Fruit fly (Drosophila melanogaster) whole organism, embryonic: Measurements from ENCODE around the gene CG7742.

Experiments
- Aef1 ChIP-seq: fragments of 200-800 bp; sonication (Bioruptor generic); IDR thresholded peaks from 3 replicates; pipeline ENCODE4 v1.3.6; 2022; ENCODE audit warnings: missing biosample characterization, missing genetic modification characterization
- Antp ChIP-seq: fragments of 200-800 bp; sonication (Bioruptor generic); optimal IDR thresholded peaks from 3 replicates; lab custom pipeline; 2016; ENCODE audit warnings: missing biosample characterization, missing genetic modification characterization
- B-H1 ChIP-seq: fragments of 200-800 bp; sonication (Bioruptor generic); IDR thresholded peaks from 3 replicates; pipeline ENCODE4 v1.3.6; 2022; ENCODE audit warnings: missing biosample characterization, missing genetic modification characterization
- Bdp1 ChIP-seq: fragments of 200-800 bp; sonication (Bioruptor generic); optimal IDR thresholded peaks from 3 replicates; lab custom pipeline; 2016; ENCODE audit warnings: missing biosample characterization, missing genetic modification characterization
- CG10462 ChIP-seq: fragments of 200-800 bp; sonication (Bioruptor generic); optimal IDR thresholded peaks from 2 replicates; lab custom pipeline; 2016; ENCODE audit warnings: missing biosample characterization, missing genetic modification characterization
- CG11696 ChIP-seq: fragments of 200-800 bp; sonication (Bioruptor generic); IDR thresholded peaks from 2 replicates; pipeline ENCODE4 v1.3.6; 2022; ENCODE audit warnings: missing biosample characterization, missing genetic modification characterization
- CG12769 ChIP-seq: fragments of 200-800 bp; sonication (Bioruptor generic); optimal IDR thresholded peaks from 2 replicates; lab custom pipeline; 2019; ENCODE audit warnings: missing biosample characterization, mild to moderate bottlenecking, missing genetic modification characterization, moderate library complexity
- CG13296 ChIP-seq: fragments of 200-800 bp; sonication (Bioruptor generic); optimal IDR thresholded peaks from 3 replicates; lab custom pipeline; 2018; ENCODE audit warnings: missing biosample characterization, mild to moderate bottlenecking, missing genetic modification characterization
- CG15601 ChIP-seq: fragments of 200-800 bp; sonication (Bioruptor generic); optimal IDR thresholded peaks from 3 replicates; lab custom pipeline; 2019; ENCODE audit warnings: missing biosample characterization, mild to moderate bottlenecking, missing genetic modification characterization, moderate library complexity
- CG1602 ChIP-seq: fragments of 200-800 bp; sonication (Bioruptor generic); optimal IDR thresholded peaks from 3 replicates; lab custom pipeline; 2016; ENCODE audit warnings: missing biosample characterization, missing genetic modification characterization
- CG1603 ChIP-seq: fragments of 200-800 bp; sonication (Bioruptor generic); optimal IDR thresholded peaks from 2 replicates; lab custom pipeline; 2019; ENCODE audit warnings: missing biosample characterization, mild to moderate bottlenecking, missing genetic modification characterization, moderate library complexity
- CG16863 ChIP-seq: fragments of 200-800 bp; sonication (Bioruptor generic); optimal IDR thresholded peaks from 3 replicates; lab custom pipeline; 2016; ENCODE audit warnings: missing biosample characterization, missing genetic modification characterization
- CG17328 ChIP-seq: fragments of 200-800 bp; sonication (Bioruptor generic); IDR thresholded peaks from 2 replicates; pipeline ENCODE4 v1.3.6; 2022; ENCODE audit warnings: missing biosample characterization, missing genetic modification characterization
- CG2120 ChIP-seq: fragments of 200-800 bp; sonication (Bioruptor generic); optimal IDR thresholded peaks from 3 replicates; lab custom pipeline; 2016; ENCODE audit warnings: missing biosample characterization, missing genetic modification characterization
- CG33213 ChIP-seq: fragments of 200-800 bp; sonication (Bioruptor generic); optimal IDR thresholded peaks from 3 replicates; lab custom pipeline; 2016; ENCODE audit warnings: missing biosample characterization, missing genetic modification characterization
- CG3838 ChIP-seq: fragments of 200-800 bp; sonication (Bioruptor generic); optimal IDR thresholded peaks from 3 replicates; lab custom pipeline; 2016; ENCODE audit warnings: missing biosample characterization, missing genetic modification characterization
- CG3995 ChIP-seq: fragments of 200-800 bp; sonication (Bioruptor generic); optimal IDR thresholded peaks from 3 replicates; lab custom pipeline; 2016; ENCODE audit warnings: missing biosample characterization, missing genetic modification characterization
- CG6854 ChIP-seq: fragments of 200-800 bp; sonication (Bioruptor generic); optimal IDR thresholded peaks from 3 replicates; lab custom pipeline; 2017; ENCODE audit warnings: missing biosample characterization, mild to moderate bottlenecking, missing genetic modification characterization
- CG7357 ChIP-seq: fragments of 200-800 bp; sonication (Bioruptor generic); IDR thresholded peaks from 3 replicates; pipeline ENCODE4 v1.3.6; 2022; ENCODE audit warnings: missing biosample characterization, missing genetic modification characterization
- CG7372 ChIP-seq: fragments of 200-800 bp; sonication (Bioruptor generic); IDR thresholded peaks from 2 replicates; pipeline ENCODE4 v1.3.6; 2022; ENCODE audit warnings: missing biosample characterization, missing genetic modification characterization
- CG8765 ChIP-seq: fragments of 200-800 bp; sonication (Bioruptor generic); IDR thresholded peaks from 2 replicates; pipeline ENCODE4 v1.3.6; 2022; ENCODE audit warnings: missing biosample characterization, missing genetic modification characterization
- CG8924 ChIP-seq: fragments of 200-800 bp; optimal IDR thresholded peaks from 3 replicates; lab custom pipeline; 2019; ENCODE audit warnings: missing biosample characterization, mild to moderate bottlenecking, missing genetic modification characterization, moderate library complexity
- CG8944 ChIP-seq: fragments of 200-800 bp; sonication (Bioruptor generic); optimal IDR thresholded peaks from 3 replicates; lab custom pipeline; 2016; ENCODE audit warnings: missing biosample characterization, missing genetic modification characterization
- Dp ChIP-seq: fragments of 200-800 bp; sonication (Bioruptor generic); optimal IDR thresholded peaks from 2 replicates; lab custom pipeline; 2018; ENCODE audit warnings: missing biosample characterization, mild to moderate bottlenecking, missing genetic modification characterization, moderate library complexity
- ERR ChIP-seq: fragments of 200-800 bp; sonication (Bioruptor generic); optimal IDR thresholded peaks from 2 replicates; lab custom pipeline; 2016; ENCODE audit warnings: missing biosample characterization, missing genetic modification characterization
- Elba2 ChIP-seq: fragments of 200-800 bp; sonication (Bioruptor generic); optimal IDR thresholded peaks from 3 replicates; lab custom pipeline; 2016; ENCODE audit warnings: missing biosample characterization, missing genetic modification characterization
- Ets97D ChIP-seq: fragments of 200-800 bp; sonication (Bioruptor generic); optimal IDR thresholded peaks from 3 replicates; lab custom pipeline; 2016; ENCODE audit warnings: missing biosample characterization, missing genetic modification characterization
- Med ChIP-seq: fragments of 200-800 bp; sonication (Bioruptor generic); peaks from one replicate; lab custom pipeline; 2016; ENCODE audit warnings: missing biosample characterization, missing genetic modification characterization, mild to moderate bottlenecking, inconsistent platforms, moderate library complexity
- Scr ChIP-seq: fragments of 200-800 bp; sonication (Bioruptor generic); IDR thresholded peaks from 2 replicates; pipeline ENCODE4 v1.3.6; 2022; ENCODE audit warnings: missing biosample characterization, missing genetic modification characterization; ENCODE audit not compliant: partially characterized antibody
- Sry-β ChIP-seq: fragments of 200-800 bp; sonication (Bioruptor generic); optimal IDR thresholded peaks from 2 replicates; lab custom pipeline; 2018; ENCODE audit warnings: missing biosample characterization, mild to moderate bottlenecking, missing genetic modification characterization, moderate library complexity
- Tbp ChIP-seq: fragments of >200 bp; optimal IDR thresholded peaks from 2 replicates; lab custom pipeline; 2018; ENCODE audit warnings: missing biosample characterization, missing genetic modification characterization
- Trl ChIP-seq, 3 experiments: fragments of >200 bp in 2 of 3; fragments of 200-800 bp in 1 of 3; sonication (Bioruptor generic) in 1 of 3; optimal IDR thresholded peaks; 2 replicates in 1 of 3; 3 replicates in 2 of 3; lab custom pipeline; 2016 to 2017; ENCODE audit warnings: missing biosample characterization in 1 of 3, missing genetic modification characterization in 1 of 3
- Usf ChIP-seq: fragments of 200-800 bp; sonication (Bioruptor generic); optimal IDR thresholded peaks from 2 replicates; lab custom pipeline; 2017; ENCODE audit warnings: missing genotype, missing biosample characterization, missing genetic modification characterization
- Vsx1 ChIP-seq: fragments of 200-800 bp; sonication (Bioruptor generic); optimal IDR thresholded peaks from 2 replicates; lab custom pipeline; 2017; ENCODE audit warnings: missing biosample characterization, mild to moderate bottlenecking, missing genetic modification characterization, missing genetic modification reagents
- ab ChIP-seq: fragments of 200-800 bp; sonication (Bioruptor generic); optimal IDR thresholded peaks from 2 replicates; lab custom pipeline; 2016; ENCODE audit warnings: missing biosample characterization, missing genetic modification characterization
- ato ChIP-seq: fragments of 200-800 bp; sonication (Bioruptor generic); IDR thresholded peaks from 2 replicates; pipeline ENCODE4 v1.3.6; 2022; ENCODE audit warnings: missing biosample characterization, missing genetic modification characterization; ENCODE audit not compliant: partially characterized antibody
- bab2 ChIP-seq: fragments of 200-800 bp; sonication (Bioruptor generic); optimal IDR thresholded peaks from 2 replicates; lab custom pipeline; 2016; ENCODE audit warnings: missing biosample characterization, missing genetic modification characterization
- chm ChIP-seq: fragments of 200-800 bp; sonication (Bioruptor generic); IDR thresholded peaks from 2 replicates; pipeline ENCODE4 v1.3.6; 2022; ENCODE audit warnings: missing biosample characterization, missing genetic modification characterization
- fd3F ChIP-seq: fragments of 200-800 bp; sonication (Bioruptor generic); optimal IDR thresholded peaks from 2 replicates; lab custom pipeline; 2018; ENCODE audit warnings: missing biosample characterization, mild to moderate bottlenecking, missing genetic modification characterization, moderate library complexity
- fd64A ChIP-seq: fragments of 200-800 bp; sonication (Bioruptor generic); optimal IDR thresholded peaks from 3 replicates; lab custom pipeline; 2018; ENCODE audit warnings: missing biosample characterization, mild to moderate bottlenecking, missing genetic modification characterization
- gt ChIP-seq: fragments of 200-800 bp; sonication (Bioruptor generic); IDR thresholded peaks from 2 replicates; pipeline ENCODE4 v1.3.6; 2022; ENCODE audit warnings: missing biosample characterization, missing genetic modification characterization
- h ChIP-seq: fragments of >200 bp; optimal IDR thresholded peaks from 2 replicates; lab custom pipeline; 2017
- pnt ChIP-seq: fragments of 200-800 bp; sonication (Bioruptor generic); optimal IDR thresholded peaks from 3 replicates; lab custom pipeline; 2016; ENCODE audit warnings: missing biosample characterization, missing genetic modification characterization
- sens-2 ChIP-seq: fragments of 200-800 bp; sonication (Bioruptor generic); IDR thresholded peaks from 2 replicates; pipeline ENCODE4 v1.3.6; 2022; ENCODE audit warnings: missing biosample characterization, missing genetic modification characterization
- sima ChIP-seq: fragments of 200-800 bp; sonication (Bioruptor generic); optimal IDR thresholded peaks from 2 replicates; lab custom pipeline; 2016; ENCODE audit warnings: missing biosample characterization, missing genetic modification characterization
- tgo ChIP-seq: fragments of 200-800 bp; sonication (Bioruptor generic); IDR thresholded peaks from 3 replicates; pipeline ENCODE4 v1.3.6; 2022; ENCODE audit warnings: missing biosample characterization, missing genetic modification characterization
- trh ChIP-seq: fragments of 200-800 bp; sonication (Bioruptor generic); optimal IDR thresholded peaks from 2 replicates; lab custom pipeline; 2016; ENCODE audit warnings: missing biosample characterization, missing genetic modification characterization
- unpg ChIP-seq: fragments of 200-800 bp; sonication (Bioruptor generic); optimal IDR thresholded peaks from 3 replicates; lab custom pipeline; 2018; ENCODE audit warnings: missing biosample characterization, mild to moderate bottlenecking, missing genetic modification characterization, moderate library complexity
- zen2 ChIP-seq: fragments of 200-800 bp; sonication (Bioruptor generic); IDR thresholded peaks from 3 replicates; pipeline ENCODE4 v1.3.6; 2022; ENCODE audit warnings: missing biosample characterization, missing genetic modification characterization; ENCODE audit not compliant: partially characterized antibody
- zf30C ChIP-seq: fragments of 200-800 bp; sonication (Bioruptor generic); optimal IDR thresholded peaks from 3 replicates; lab custom pipeline; 2018; ENCODE audit warnings: missing biosample characterization, mild to moderate bottlenecking, missing genetic modification characterization
- zfh1 ChIP-seq: fragments of 200-800 bp; sonication (Bioruptor generic); IDR thresholded peaks from 3 replicates; pipeline ENCODE4 v1.3.6; 2022; ENCODE audit warnings: missing biosample characterization, missing genetic modification characterization

CG7742 gene

DNA sequence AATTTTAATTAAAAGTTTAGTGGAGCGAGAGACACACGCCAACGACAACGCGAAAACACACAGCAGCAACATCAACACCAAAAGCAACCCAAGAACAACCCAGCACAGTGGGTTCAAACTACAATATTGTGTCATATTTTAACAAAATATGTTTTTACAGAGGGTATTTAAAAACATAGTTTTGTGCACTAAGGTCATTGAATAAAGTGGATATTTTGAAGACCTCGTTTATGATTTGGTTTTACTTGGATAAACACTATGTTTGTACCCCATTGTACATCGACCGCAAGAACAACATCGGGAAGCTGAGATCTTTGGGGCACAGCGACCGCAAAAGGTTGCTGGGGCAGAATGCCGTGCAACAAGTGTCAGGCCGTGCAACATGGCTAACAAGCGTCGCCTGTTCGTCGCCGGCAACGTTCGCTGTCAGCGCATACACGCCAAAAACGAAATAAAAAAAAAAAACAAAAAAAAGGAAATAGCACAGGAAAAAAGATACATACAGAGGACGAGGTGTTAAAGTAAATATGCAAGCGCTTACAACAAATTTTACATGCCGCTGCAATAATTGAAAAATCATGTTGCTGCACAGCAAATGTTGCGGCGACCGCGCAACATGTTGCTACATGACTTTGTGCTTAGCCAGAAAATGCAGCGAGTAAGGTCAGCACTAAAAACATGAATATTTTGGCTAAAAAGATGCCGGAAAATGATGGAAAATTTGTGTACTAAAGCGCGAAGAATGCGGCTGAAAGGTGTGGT is 46.5 kb upstream of the CG7742 start (continued):
- no peak for TF ChIP-seq chm (GFP tag; lab: Robert Waterston, UW)
- no peak for TF ChIP-seq Trl (optimal IDR thresholded peaks at IDR 0.05; lab: Kevin White, UChicago)
- peak; percentile 13 for TF ChIP-seq Trl (GFP tag; optimal IDR thresholded peaks at IDR 0.05; lab: Kevin White, UChicago)
- TF ChIP-seq CG7372 (GFP tag; lab: Robert Waterston, UW): no peak
- no peak for TF ChIP-seq ab (GFP tag; lab: Kevin White, UChicago)
- peak; percentile 19 for TF ChIP-seq CG8924 (tag; lab: Kevin White, UChicago)
- TF ChIP-seq gt (GFP tag; lab: Robert Waterston, UW): no peak
- TF ChIP-seq fd64A (GFP tag; lab: Kevin White, UChicago): no peak
- peak; percentile 27 for TF ChIP-seq CG15601 (tag; lab: Kevin White, UChicago)
- TF ChIP-seq h (lab: Kevin White, UChicago): no peak
- peak; percentile 63 for TF ChIP-seq unpg (GFP tag; lab: Kevin White, UChicago)
- no peak for TF ChIP-seq Tbp (GFP tag; lab: Kevin White, UChicago)
- TF ChIP-seq tgo (GFP tag; lab: Robert Waterston, UW): 0 out of 3 replicates have a peak, but pooled peaks have one; percentile 19
- TF ChIP-seq B-H1 (GFP tag; lab: Robert Waterston, UW): no peak
- 0 out of 2 replicates have a peak, but pooled peaks have one; percentile 41 for TF ChIP-seq CG11696
- no peak for TF ChIP-seq CG6854 (GFP tag; lab: Kevin White, UChicago)
- TF ChIP-seq CG33213 (GFP tag; lab: Kevin White, UChicago): no peak
- TF ChIP-seq CG12769 (tag; lab: Kevin White, UChicago): peak; percentile 29
- TF ChIP-seq bab2 (GFP tag; lab: Kevin White, UChicago): no peak
- peak; percentile 22 for TF ChIP-seq CG16863
- no peak for TF ChIP-seq CG1602
- TF ChIP-seq Antp (GFP tag; lab: Kevin White, UChicago): peak; percentile 16
- no peak; the same call in 2 of the 3 replicates for TF ChIP-seq Aef1 (GFP tag; lab: Robert Waterston, UW)
- TF ChIP-seq Bdp1: no peak
- TF ChIP-seq CG3838 (GFP tag; lab: Kevin White, UChicago): no peak
- no peak for TF ChIP-seq sima (GFP tag; lab: Kevin White, UChicago)
- no peak for TF ChIP-seq ERR (GFP tag; lab: Kevin White, UChicago)
- no peak for TF ChIP-seq Ets97D (GFP tag; lab: Kevin White, UChicago)
- no peak for TF ChIP-seq CG13296 (GFP tag; lab: Kevin White, UChicago)
- no peak for TF ChIP-seq fd3F (GFP tag; lab: Kevin White, UChicago)
- TF ChIP-seq CG1603 (tag; lab: Kevin White, UChicago): peak; percentile 56
- peak; percentile 8 for TF ChIP-seq trh (GFP tag; lab: Kevin White, UChicago)
- TF ChIP-seq CG2120 (GFP tag; lab: Kevin White, UChicago): no peak
- peak; percentile 62; the same call in 1 of the 2 replicates for TF ChIP-seq CG17328 (GFP tag; lab: Robert Waterston, UW)
- no peak for TF ChIP-seq Dp (GFP tag; lab: Kevin White, UChicago)
- no peak for TF ChIP-seq ato (GFP tag; lab: Robert Waterston, UW)
- no peak for TF ChIP-seq Scr (GFP tag; lab: Robert Waterston, UW)
- TF ChIP-seq CG10462: no peak
- TF ChIP-seq sens-2: no peak
- no peak for TF ChIP-seq Sry-β (GFP tag; lab: Kevin White, UChicago)
- no peak for TF ChIP-seq CG7357 (GFP tag; lab: Robert Waterston, UW)
- no peak for TF ChIP-seq CG3995 (GFP tag; lab: Kevin White, UChicago)
- TF ChIP-seq Med: peak; percentile 86
- TF ChIP-seq Elba2 (GFP tag; lab: Kevin White, UChicago): no peak
- no peak for TF ChIP-seq CG8944
- no peak for TF ChIP-seq zf30C (GFP tag; lab: Kevin White, UChicago)
- no peak for TF ChIP-seq zen2 (GFP tag; lab: Robert Waterston, UW)
- TF ChIP-seq zfh1 (GFP tag; lab: Robert Waterston, UW): peak; percentile 67
- TF ChIP-seq CG8765 (GFP tag; lab: Robert Waterston, UW): no peak
- no peak for TF ChIP-seq Vsx1 (GFP tag; lab: Kevin White, UChicago)
- no peak for TF ChIP-seq Usf (GFP tag; lab: Kevin White, UChicago)
- TF ChIP-seq pnt (GFP tag; lab: Kevin White, UChicago): peak; percentile 13
